Fruit fly (Drosophila melanogaster): ENCODE measurements around the gene nyo.

DNA sequence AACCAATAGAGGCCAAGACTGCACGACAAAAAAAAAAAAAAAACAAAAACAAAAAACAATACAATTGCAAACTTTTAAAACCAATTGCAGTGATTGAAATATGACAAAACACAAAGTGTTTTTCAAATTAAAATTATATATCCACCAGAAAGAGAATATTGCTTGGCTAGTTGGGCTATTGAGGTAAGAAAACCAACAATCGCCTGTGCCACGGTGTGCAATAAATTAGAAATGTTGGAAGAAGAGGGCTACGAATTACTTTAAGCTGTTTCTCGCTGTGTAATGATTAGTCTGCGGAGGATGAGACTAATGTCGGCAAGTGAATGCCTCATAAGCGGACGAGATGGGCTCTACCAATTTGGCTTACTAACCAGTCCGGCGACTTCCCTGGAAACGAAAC is 30.8 kb upstream of the nyo start:
- TF ChIP-seq CG1620 (GFP tag; optimal IDR thresholded peaks at IDR 0.05) (no peak), CG7101 (tag; optimal IDR thresholded peaks at IDR 0.05) (no peak), Hr96 (GFP tag; optimal IDR thresholded peaks at IDR 0.05) (no peak)
